Worm (Caenorhabditis elegans) whole organism, young adult: ENCODE results near the gene rps-12.

Experiments
- B0035.1 ChIP-seq: sonication (generic microtip); optimal IDR thresholded peaks from 2 replicates; lab custom pipeline; 2016; ENCODE audit warnings: missing genetic modification characterization, mild to moderate bottlenecking, missing compliant biosample characterization, missing genotype, missing genetic modification reagents
- C06A6.2 ChIP-seq: fragments of 200-800 bp; sonication (Bioruptor generic); conservative IDR thresholded peaks from 2 replicates; pipeline ENCODE4 v1.3.6; 2022; ENCODE audit warnings: missing genetic modification characterization, missing compliant biosample characterization
- F37B4.10 ChIP-seq: fragments of 200-800 bp; sonication (Bioruptor generic); IDR thresholded peaks from 2 replicates; pipeline ENCODE4 v1.3.6; 2022; ENCODE audit warnings: missing genetic modification characterization, missing compliant biosample characterization
- F52B5.7 ChIP-seq: sonication (generic microtip); optimal IDR thresholded peaks from 2 replicates; lab custom pipeline; 2016; ENCODE audit warnings: mild to moderate bottlenecking, missing genetic modification characterization, missing compliant biosample characterization
- F55B11.4 ChIP-seq: sonication (generic microtip); optimal IDR thresholded peaks from 2 replicates; lab custom pipeline; 2016; ENCODE audit warnings: missing compliant biosample characterization, missing genetic modification characterization, borderline replicate concordance; ENCODE audit not compliant: insufficient read depth
- F57A8.1 ChIP-seq: fragments of 200-800 bp; sonication (Bioruptor generic); optimal IDR thresholded peaks from 2 replicates; lab custom pipeline; 2018; ENCODE audit warnings: mild to moderate bottlenecking, missing genetic modification characterization, moderate library complexity, missing compliant biosample characterization
- K11D2.4 ChIP-seq: fragments of 200-800 bp; sonication (Bioruptor generic); IDR thresholded peaks from 2 replicates; pipeline ENCODE4 v1.3.6; 2022; ENCODE audit warnings: missing genetic modification reagents, missing genetic modification characterization, missing compliant biosample characterization
- K12H6.12 ChIP-seq: fragments of 200-800 bp; sonication (Bioruptor generic); optimal IDR thresholded peaks from 2 replicates; lab custom pipeline; 2018; ENCODE audit warnings: mild to moderate bottlenecking, missing genetic modification characterization, missing compliant biosample characterization
- Y95B8A.8 ChIP-seq: fragments of 200-800 bp; sonication (Bioruptor generic); IDR thresholded peaks from 2 replicates; pipeline ENCODE4 v1.3.6; 2022; ENCODE audit warnings: missing genetic modification reagents, missing genetic modification characterization, missing compliant biosample characterization
- ZK185.1 ChIP-seq: sonication (generic microtip); optimal IDR thresholded peaks from 2 replicates; lab custom pipeline; 2016; ENCODE audit warnings: mild to moderate bottlenecking, missing genetic modification characterization, missing compliant biosample characterization; ENCODE audit not compliant: poor library complexity, severe bottlenecking
- ama-1 ChIP-seq, 3 experiments: fragments of 150-350 bp in 1 of 3; sonication (generic microtip) in 2 of 3; optimal IDR thresholded peaks; 2 replicates each; lab custom pipeline; 2014 to 2018; ENCODE audit warnings: missing biosample characterization in 2 of 3, missing genetic modification characterization in 2 of 3, missing genetic modification reagents in 2 of 3
- bed-2 ChIP-seq: fragments of 200-800 bp; sonication (Bioruptor generic); IDR thresholded peaks from 2 replicates; pipeline ENCODE4 v1.3.6; 2022; ENCODE audit warnings: missing genetic modification reagents, missing genetic modification characterization, missing compliant biosample characterization
- cebp-1 ChIP-seq, 2 experiments: fragments of 200-800 bp in 1 of 2; sonication (Bioruptor generic) in 1 of 2; sonication (generic microtip) in 1 of 2; IDR thresholded peaks in 1 of 2; optimal IDR thresholded peaks in 1 of 2; 2 replicates each; pipeline versions ENCODE4 v1.3.6 to Lab custom; 2017 to 2022; ENCODE audit warnings: missing compliant biosample characterization in 2 of 2, missing genetic modification characterization in 2 of 2, mild to moderate bottlenecking in 1 of 2, missing genetic modification reagents in 1 of 2, moderate library complexity in 1 of 2
- cebp-2 ChIP-seq: fragments of 200-800 bp; sonication (Bioruptor generic); IDR thresholded peaks from 2 replicates; pipeline ENCODE4 v1.3.6; 2022; ENCODE audit warnings: missing genetic modification characterization, missing compliant biosample characterization
- ceh-40 ChIP-seq: fragments of 200-800 bp; sonication (Bioruptor generic); IDR thresholded peaks from 2 replicates; pipeline ENCODE4 v1.3.6; 2022; ENCODE audit warnings: missing genetic modification characterization, missing compliant biosample characterization
- ceh-58 ChIP-seq: fragments of 200-800 bp; sonication (Bioruptor generic); IDR thresholded peaks from 2 replicates; pipeline ENCODE4 v1.3.6; 2022; ENCODE audit warnings: missing genetic modification characterization, missing compliant biosample characterization
- ceh-79 ChIP-seq: sonication (generic microtip); optimal IDR thresholded peaks from 2 replicates; lab custom pipeline; 2017; ENCODE audit warnings: mild to moderate bottlenecking, missing genetic modification characterization, missing compliant biosample characterization
- die-1 ChIP-seq: sonication (generic microtip); optimal IDR thresholded peaks from 2 replicates; lab custom pipeline; 2016; ENCODE audit warnings: missing genotype, mild to moderate bottlenecking, missing genetic modification characterization, missing compliant biosample characterization
- dpff-1 ChIP-seq: sonication (generic microtip); optimal IDR thresholded peaks from 2 replicates; lab custom pipeline; 2017; ENCODE audit warnings: mild to moderate bottlenecking, missing genetic modification characterization, missing compliant biosample characterization
- ekl-4 ChIP-seq: fragments of 200-800 bp; sonication (Bioruptor generic); IDR thresholded peaks from 2 replicates; pipeline ENCODE4 v1.3.6; 2022; ENCODE audit warnings: missing genetic modification reagents, missing genetic modification characterization, missing compliant biosample characterization
- fkh-3 ChIP-seq: sonication (generic microtip); optimal IDR thresholded peaks from 2 replicates; lab custom pipeline; 2016; ENCODE audit warnings: mild to moderate bottlenecking, missing genetic modification characterization, missing compliant biosample characterization
- hlh-12 ChIP-seq: sonication (generic microtip); optimal IDR thresholded peaks from 2 replicates; lab custom pipeline; 2016; ENCODE audit warnings: missing genetic modification characterization, missing compliant biosample characterization
- hmg-20 ChIP-seq: fragments of 200-800 bp; sonication (Bioruptor generic); IDR thresholded peaks from 2 replicates; pipeline ENCODE4 v1.3.6; 2022; ENCODE audit warnings: missing genetic modification reagents, missing genetic modification characterization, missing compliant biosample characterization
- hsf-1 ChIP-seq: fragments of 200-800 bp; sonication (Bioruptor generic); IDR thresholded peaks from 2 replicates; pipeline ENCODE4 v1.3.6; 2022; ENCODE audit warnings: missing genetic modification reagents, missing genetic modification characterization, missing compliant biosample characterization
- lin-35 ChIP-seq, 3 experiments: fragments of 150-350 bp in 2 of 3; sonication (generic microtip) in 1 of 3; optimal IDR thresholded peaks; 2 replicates each; lab custom pipeline; 2014 to 2018; ENCODE audit warnings: missing biosample characterization in 3 of 3, missing genetic modification characterization in 3 of 3, missing genetic modification reagents in 3 of 3
- lin-40 ChIP-seq: sonication (generic microtip); optimal IDR thresholded peaks from 2 replicates; lab custom pipeline; 2016; ENCODE audit warnings: missing genetic modification characterization, mild to moderate bottlenecking, missing compliant biosample characterization, missing genotype, missing genetic modification reagents
- lir-1 ChIP-seq: fragments of 200-800 bp; sonication (Bioruptor generic); conservative IDR thresholded peaks from 2 replicates; pipeline ENCODE4 v1.3.6; 2022; ENCODE audit warnings: missing genetic modification reagents, missing genetic modification characterization, missing compliant biosample characterization
- lsl-1 ChIP-seq: fragments of 200-800 bp; sonication (Bioruptor generic); optimal IDR thresholded peaks from 2 replicates; lab custom pipeline; 2018; ENCODE audit warnings: mild to moderate bottlenecking, missing genetic modification characterization, moderate library complexity, missing compliant biosample characterization
- madf-3 ChIP-seq: fragments of 200-800 bp; sonication (Bioruptor generic); IDR thresholded peaks from 2 replicates; pipeline ENCODE4 v1.3.6; 2022; ENCODE audit warnings: missing genetic modification reagents, missing genetic modification characterization, missing compliant biosample characterization
- madf-6 ChIP-seq: fragments of 200-800 bp; sonication (Bioruptor generic); IDR thresholded peaks from 2 replicates; pipeline ENCODE4 v1.3.6; 2022; ENCODE audit warnings: missing genetic modification reagents, missing genetic modification characterization, missing compliant biosample characterization
- mes-4 ChIP-seq: sonication (generic microtip); optimal IDR thresholded peaks from 2 replicates; lab custom pipeline; 2016; ENCODE audit warnings: missing genotype, missing genetic modification characterization, missing compliant biosample characterization
- nfya-1 ChIP-seq: sonication (generic microtip); optimal IDR thresholded peaks from 2 replicates; lab custom pipeline; 2017; ENCODE audit warnings: antibody characterized with exemption, missing compliant biosample characterization, missing genetic modification characterization, borderline replicate concordance; ENCODE audit not compliant: insufficient read depth
- nhr-80 ChIP-seq: sonication (generic microtip); optimal IDR thresholded peaks from 2 replicates; lab custom pipeline; 2016; ENCODE audit warnings: missing genetic modification characterization, missing compliant biosample characterization
- rcor-1 ChIP-seq: fragments of 200-800 bp; sonication (Bioruptor generic); IDR thresholded peaks from 2 replicates; pipeline ENCODE4 v1.3.6; 2022; ENCODE audit warnings: missing genetic modification reagents, missing genetic modification characterization, missing compliant biosample characterization
- rpc-1 ChIP-seq, 2 experiments: fragments of 150-350 bp in 1 of 2; sonication (generic microtip) in 1 of 2; optimal IDR thresholded peaks; 2 replicates each; lab custom pipeline; 2014 to 2018; ENCODE audit warnings: missing biosample characterization in 1 of 2, missing genetic modification characterization in 1 of 2, missing genetic modification reagents in 1 of 2, missing genotype in 1 of 2
- sea-2 ChIP-seq: fragments of 200-800 bp; sonication (Bioruptor generic); IDR thresholded peaks from 2 replicates; pipeline ENCODE4 v1.3.6; 2022; ENCODE audit warnings: missing genetic modification characterization, missing compliant biosample characterization
- snpc-1.1 ChIP-seq: sonication (generic microtip); optimal IDR thresholded peaks from 2 replicates; lab custom pipeline; 2017; ENCODE audit warnings: missing genetic modification characterization, mild to moderate bottlenecking, missing compliant biosample characterization, antibody characterized with exemption, moderate library complexity, missing genotype, missing genetic modification reagents; ENCODE audit not compliant: insufficient read depth
- snpc-1.3 ChIP-seq: sonication (generic microtip); optimal IDR thresholded peaks from 2 replicates; lab custom pipeline; 2017; ENCODE audit warnings: missing genetic modification characterization, mild to moderate bottlenecking, missing compliant biosample characterization, antibody characterized with exemption, moderate library complexity, missing genotype, missing genetic modification reagents; ENCODE audit not compliant: insufficient read depth
- sptf-2 ChIP-seq: fragments of 200-800 bp; sonication (Bioruptor generic); optimal IDR thresholded peaks from 2 replicates; lab custom pipeline; 2018; ENCODE audit warnings: mild to moderate bottlenecking, missing genetic modification characterization, missing compliant biosample characterization
- unc-130 ChIP-seq: sonication (generic microtip); optimal IDR thresholded peaks from 2 replicates; lab custom pipeline; 2016; ENCODE audit warnings: missing genetic modification reagents, missing genetic modification characterization, missing compliant biosample characterization
- zim-3 ChIP-seq: sonication (generic microtip); optimal IDR thresholded peaks from 2 replicates; lab custom pipeline; 2017; ENCODE audit warnings: mild to moderate bottlenecking, missing genetic modification characterization, moderate library complexity, missing compliant biosample characterization
- ztf-28 ChIP-seq: fragments of 200-800 bp; sonication (Bioruptor generic); IDR thresholded peaks from 2 replicates; pipeline ENCODE4 v1.3.6; 2022; ENCODE audit warnings: missing genetic modification reagents, missing genetic modification characterization, missing compliant biosample characterization

rps-12 gene

ce11 chrIII:5706077-5706627, 27.1 kb downstream of the rps-12 start, which contains the start of gene rpl-23 (continued):
- TF ChIP-seq hmg-20 (no peak), sptf-2 (no peak), rpc-1 (optimal IDR thresholded peaks at IDR 0.05; lab: Kevin White, UChicago) (no peak), rpc-1 (tag; optimal IDR thresholded peaks at IDR 0.05; lab: Kevin White, UChicago) (no peak), lin-40 (tag; lab: Kevin White, UChicago) (peak; percentile 71), mes-4 (tag; lab: Kevin White, UChicago) (no peak), ceh-58 (GFP tag; lab: Robert Waterston, UW) (no peak), sea-2 (no peak), K12H6.12 (tag; lab: Kevin White, UChicago) (peak; percentile 59), F57A8.1 (GFP tag; lab: Kevin White, UChicago) (no peak), hlh-12 (no peak), cebp-1 (GFP tag; IDR thresholded peaks at IDR 0.05; lab: Robert Waterston, UW) (no peak; the same call in 1 of the 2 replicates), cebp-1 (tag; optimal IDR thresholded peaks at IDR 0.05; lab: Kevin White, UChicago) (peak; percentile 68), madf-3 (GFP tag; lab: Robert Waterston, UW) (peak; percentile 86), ceh-40 (GFP tag; lab: Robert Waterston, UW) (no peak), snpc-1.3 (peak; percentile 78), zim-3 (tag; lab: Kevin White, UChicago) (no peak), ekl-4 (GFP tag; lab: Robert Waterston, UW) (peak; percentile 67; the same call in 1 of the 2 replicates), rcor-1 (GFP tag; lab: Robert Waterston, UW) (peak; percentile 69), die-1 (tag; lab: Kevin White, UChicago) (no peak), lsl-1 (GFP tag; lab: Kevin White, UChicago) (peak; percentile 62), F37B4.10 (GFP tag; lab: Robert Waterston, UW) (no peak), unc-130 (GFP tag; lab: Kevin White, UChicago) (no peak), ztf-28 (GFP tag; lab: Robert Waterston, UW) (no peak), snpc-1.1 (tag; lab: Kevin White, UChicago) (peak; percentile 54), ZK185.1 (peak; percentile 81), B0035.1 (tag; lab: Kevin White, UChicago) (no peak), lin-35 (GFP tag; optimal IDR thresholded peaks at IDR 0.05; lab: Kevin White, UChicago) (peak in 1 of 3 experiments; percentile 85), ama-1 (optimal IDR thresholded peaks at IDR 0.05; lab: Kevin White, UChicago) (no peak), ama-1 (GFP tag; optimal IDR thresholded peaks at IDR 0.05; lab: Kevin White, UChicago) (peak in 1 of 2 experiments; percentile 19), nfya-1 (tag; lab: Kevin White, UChicago) (no peak), cebp-2 (no peak), lir-1 (0 out of 2 replicates have a peak, but pooled peaks have one; percentile 16), C06A6.2 (GFP tag; lab: Robert Waterston, UW) (0 out of 2 replicates have a peak, but pooled peaks have one; percentile 19), hsf-1 (no peak), K11D2.4 (peak; percentile 35; the same call in 1 of the 2 replicates), F52B5.7 (no peak), F55B11.4 (tag; lab: Kevin White, UChicago) (no peak), madf-6 (GFP tag; lab: Robert Waterston, UW) (peak; percentile 80), ceh-79 (tag; lab: Kevin White, UChicago) (no peak), fkh-3 (tag; lab: Kevin White, UChicago) (no peak), Y95B8A.8 (GFP tag; lab: Robert Waterston, UW) (peak; percentile 74; the same call in 1 of the 2 replicates), dpff-1 (tag; lab: Kevin White, UChicago) (no peak), nhr-80 (tag; lab: Kevin White, UChicago) (peak; percentile 5), bed-2 (GFP tag; lab: Robert Waterston, UW) (no peak)
